Worm (Caenorhabditis elegans) whole organism, L3 larva: ENCODE results near the gene srh-111.

Experiments
- aly-2 ChIP-seq: fragments of 150-350 bp; optimal IDR thresholded peaks from 2 replicates; lab custom pipeline; 2014; ENCODE audit warnings: missing biosample characterization, missing genetic modification characterization
- ama-1 ChIP-seq: fragments of 150-350 bp; optimal IDR thresholded peaks from 2 replicates; lab custom pipeline; 2018
- ceh-82 ChIP-seq: fragments of 150-350 bp; optimal IDR thresholded peaks from 2 replicates; lab custom pipeline; 2014; ENCODE audit warnings: missing biosample characterization, missing genetic modification characterization
- egl-27 ChIP-seq: sonication (generic microtip); optimal IDR thresholded peaks from 4 replicates; lab custom pipeline; 2017; ENCODE audit warnings: missing biosample characterization, missing genetic modification reagents, missing genetic modification characterization
- elt-3 ChIP-seq, 3 experiments: fragments of 150-350 bp in 1 of 3; sonication (generic microtip) in 2 of 3; optimal IDR thresholded peaks; 2 replicates in 2 of 3; 4 replicates in 1 of 3; lab custom pipeline; 2014 to 2017; ENCODE audit warnings: missing biosample characterization in 3 of 3, missing genetic modification characterization in 3 of 3
- lin-15B ChIP-seq: fragments of 150-350 bp; optimal IDR thresholded peaks from 2 replicates; lab custom pipeline; 2014; ENCODE audit warnings: missing biosample characterization, missing genetic modification characterization
- nhr-11 ChIP-seq: fragments of 150-350 bp; optimal IDR thresholded peaks from 2 replicates; lab custom pipeline; 2014; ENCODE audit warnings: missing biosample characterization, missing genetic modification characterization
- nhr-76 ChIP-seq: fragments of 150-350 bp; sonication (generic microtip); optimal IDR thresholded peaks from 5 replicates; lab custom pipeline; 2014; ENCODE audit warnings: missing biosample characterization, missing genetic modification characterization
- nhr-77 ChIP-seq: fragments of 150-350 bp; optimal IDR thresholded peaks from 2 replicates; lab custom pipeline; 2014; ENCODE audit warnings: missing biosample characterization, missing genetic modification characterization
- pha-4 ChIP-seq: fragments of 150-350 bp; optimal IDR thresholded peaks from 2 replicates; lab custom pipeline; 2014; ENCODE audit warnings: missing biosample characterization, missing genetic modification reagents, missing genetic modification characterization
- tbx-2 ChIP-seq: sonication (generic microtip); optimal IDR thresholded peaks from 2 replicates; lab custom pipeline; 2016; ENCODE audit warnings: mild to moderate bottlenecking, missing genetic modification characterization, missing compliant biosample characterization
- unc-39 ChIP-seq: sonication (generic microtip); optimal IDR thresholded peaks from 4 replicates; lab custom pipeline; 2017; ENCODE audit warnings: missing biosample characterization, missing genetic modification characterization

- TF ChIP-seq ceh-82 (tag; lab: Kevin White, UChicago), result no peak
- no peak for TF ChIP-seq elt-3 (tag; optimal IDR thresholded peaks at IDR 0.05; lab: Kevin White, UChicago)
- no peak for TF ChIP-seq nhr-76 (tag; lab: Kevin White, UChicago)
- TF ChIP-seq pha-4 (tag; lab: Kevin White, UChicago), result no peak
- TF ChIP-seq unc-39 (tag; lab: Kevin White, UChicago), result no peak
- TF ChIP-seq nhr-77 (tag; lab: Kevin White, UChicago), result no peak
- no peak for TF ChIP-seq ama-1 (lab: Kevin White, UChicago)
- no peak for TF ChIP-seq lin-15B (tag; lab: Kevin White, UChicago)
- TF ChIP-seq aly-2 (tag; lab: Kevin White, UChicago), result no peak
- no peak for TF ChIP-seq nhr-11
- no peak for TF ChIP-seq egl-27 (tag; lab: Kevin White, UChicago)
- no peak for TF ChIP-seq tbx-2
Observed at ce11 chrV:17532686-17533085, 47.7 kb upstream of the srh-111 start, which contains the start of gene C18D4.3.
